Fruit fly (Drosophila melanogaster) Kc167 (cell line): ENCODE data around the gene CG31221.

Experiments used
- Myc ChIP-seq: fragments of >200 bp; optimal IDR thresholded peaks from 2 replicates; lab custom pipeline; 2017; ENCODE audit warnings: missing external identifiers
- Sin3A ChIP-seq: fragments of >200 bp; optimal IDR thresholded peaks from 2 replicates; lab custom pipeline; 2018; ENCODE audit warnings: missing external identifiers
- h ChIP-seq: fragments of >200 bp; optimal IDR thresholded peaks from 3 replicates; lab custom pipeline; 2018; ENCODE audit warnings: missing external identifiers

DNA sequence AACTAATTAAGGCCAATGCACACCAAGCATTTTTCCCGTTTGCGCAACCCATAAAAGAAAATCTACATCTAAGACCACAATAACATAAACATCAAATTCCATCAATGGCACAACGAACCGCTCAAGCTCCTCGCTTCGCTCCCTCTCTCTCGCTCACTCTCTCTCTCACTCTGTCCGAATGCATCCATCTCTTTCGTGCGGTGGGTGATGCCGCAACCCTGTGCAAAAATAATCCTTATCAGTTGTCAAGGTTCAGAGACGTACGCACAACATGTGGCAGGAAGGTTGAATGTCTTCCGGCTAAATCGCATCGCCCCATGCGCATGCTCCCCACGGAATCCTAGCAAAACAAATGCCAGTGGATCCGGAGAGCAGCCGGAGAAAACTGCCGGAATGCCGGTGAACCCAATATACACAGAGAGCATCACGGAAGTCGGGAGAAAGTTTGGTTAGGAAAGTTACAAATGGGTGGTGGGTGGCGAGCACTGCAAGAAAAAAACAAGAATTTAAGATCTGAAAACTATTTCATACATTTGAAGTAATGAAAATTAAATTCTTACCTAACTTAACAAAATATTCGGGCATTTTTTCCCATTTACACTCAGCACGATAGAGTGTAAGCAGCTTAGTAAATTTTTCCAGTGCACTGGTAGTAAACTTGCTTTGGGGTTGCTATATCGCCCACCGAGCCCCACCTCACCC, 86.3 kb downstream of the CG31221 start:
- TF ChIP-seq h (lab: Kevin White, UChicago) (no peak), Myc (lab: Kevin White, UChicago) (no peak), Sin3A (lab: Kevin White, UChicago) (no peak)
